Fruit fly (Drosophila melanogaster): ENCODE results near the gene nod.

DNA sequence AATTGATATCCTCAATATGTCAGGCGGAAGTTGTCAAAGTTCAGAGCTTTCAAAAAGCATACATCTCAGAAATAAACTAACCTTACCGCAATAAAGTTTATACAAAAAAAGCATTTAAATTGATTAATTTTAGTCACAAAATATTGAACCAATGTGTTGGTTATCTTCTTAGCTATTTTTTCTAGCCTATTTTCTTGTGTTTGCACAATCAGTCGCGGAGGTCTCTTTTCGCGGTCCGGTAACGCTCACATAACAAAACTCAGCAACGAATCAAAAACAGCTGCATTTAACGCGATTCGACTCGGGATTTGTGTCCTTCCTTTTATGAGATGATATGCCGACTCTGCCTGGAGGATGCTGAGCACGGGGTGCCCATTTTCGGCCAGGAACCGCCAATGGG, 7.0 kb upstream of the nod start, which contains the start of gene CG11696:
- TF ChIP-seq gl (tag; optimal IDR thresholded peaks at IDR 0.05) (no peak), CG8301 (tag; optimal IDR thresholded peaks at IDR 0.05) (no peak), CG34367 (tag; optimal IDR thresholded peaks at IDR 0.05) (no peak), Snoo (tag; optimal IDR thresholded peaks at IDR 0.05) (no peak), rn (GFP tag; IDR thresholded peaks at IDR 0.05) (no peak), EcR (GFP tag; optimal IDR thresholded peaks at IDR 0.05) (no peak), CG13204 (GFP tag; optimal IDR thresholded peaks at IDR 0.05) (no peak), fd96Ca (GFP tag; IDR thresholded peaks at IDR 0.05) (no peak), CG32121 (GFP tag; IDR thresholded peaks at IDR 0.05) (no peak), CG4496 (GFP tag; IDR thresholded peaks at IDR 0.05) (no peak)

Measured in whole organism, pupa.